Worm (Caenorhabditis elegans) whole organism, late embryonic: ENCODE results near the gene K07F5.12.

Experiments
- F13H6.1 ChIP-seq: sonication (generic microtip); optimal IDR thresholded peaks from 2 replicates; lab custom pipeline; 2016; ENCODE audit warnings: missing genetic modification characterization, missing compliant biosample characterization
- T23F11.4 ChIP-seq: fragments of 200-800 bp; sonication (Bioruptor generic); optimal IDR thresholded peaks from 2 replicates; lab custom pipeline; 2018; ENCODE audit warnings: mild to moderate bottlenecking, missing genetic modification characterization, missing compliant biosample characterization
- Y22D7AL.16 ChIP-seq: sonication (generic microtip); optimal IDR thresholded peaks from 2 replicates; lab custom pipeline; 2016; ENCODE audit warnings: missing genetic modification characterization, missing compliant biosample characterization
- ahr-1 ChIP-seq: sonication (generic microtip); optimal IDR thresholded peaks from 2 replicates; lab custom pipeline; 2016; ENCODE audit warnings: missing genetic modification characterization, missing compliant biosample characterization
- ama-1 ChIP-seq: fragments of 150-350 bp; optimal IDR thresholded peaks from 2 replicates; lab custom pipeline; 2014
- ceh-18 ChIP-seq: sonication (generic microtip); optimal IDR thresholded peaks from 2 replicates; lab custom pipeline; 2016; ENCODE audit warnings: missing genetic modification characterization, missing compliant biosample characterization
- ceh-19 ChIP-seq: fragments of 200-800 bp; sonication (Bioruptor generic); optimal IDR thresholded peaks from 2 replicates; lab custom pipeline; 2018; ENCODE audit warnings: mild to moderate bottlenecking, missing genetic modification characterization, missing compliant biosample characterization
- ceh-24 ChIP-seq: sonication (generic microtip); optimal IDR thresholded peaks from 2 replicates; lab custom pipeline; 2016; ENCODE audit warnings: mild to moderate bottlenecking, missing genetic modification characterization, missing compliant biosample characterization
- ceh-30 ChIP-seq: fragments of 150-350 bp; optimal IDR thresholded peaks from 2 replicates; lab custom pipeline; 2014; ENCODE audit warnings: missing biosample characterization, missing genetic modification characterization
- ceh-31 ChIP-seq: sonication (generic microtip); optimal IDR thresholded peaks from 2 replicates; lab custom pipeline; 2016; ENCODE audit warnings: missing genetic modification characterization, missing compliant biosample characterization
- ceh-34 ChIP-seq: sonication (generic microtip); optimal IDR thresholded peaks from 2 replicates; lab custom pipeline; 2016; ENCODE audit warnings: mild to moderate bottlenecking, missing genetic modification characterization, missing compliant biosample characterization
- ceh-48 ChIP-seq: sonication (generic microtip); optimal IDR thresholded peaks from 2 replicates; lab custom pipeline; 2016; ENCODE audit warnings: missing genetic modification characterization, inconsistent platforms, missing compliant biosample characterization
- ceh-9 ChIP-seq: sonication (generic microtip); optimal IDR thresholded peaks from 2 replicates; lab custom pipeline; 2016; ENCODE audit warnings: mild to moderate bottlenecking, missing genetic modification characterization, inconsistent platforms, missing compliant biosample characterization
- che-1 ChIP-seq: sonication (generic microtip); optimal IDR thresholded peaks from 2 replicates; lab custom pipeline; 2016; ENCODE audit warnings: mild to moderate bottlenecking, missing genetic modification characterization, missing compliant biosample characterization
- elt-2 ChIP-seq: sonication (generic microtip); optimal IDR thresholded peaks from 2 replicates; lab custom pipeline; 2016; ENCODE audit warnings: missing genetic modification reagents, missing genetic modification characterization, missing compliant biosample characterization
- elt-4 ChIP-seq: sonication (generic microtip); optimal IDR thresholded peaks from 2 replicates; lab custom pipeline; 2016; ENCODE audit warnings: missing genetic modification characterization, missing compliant biosample characterization
- ets-4 ChIP-seq: sonication (generic microtip); optimal IDR thresholded peaks from 2 replicates; lab custom pipeline; 2016; ENCODE audit warnings: missing genetic modification characterization, missing compliant biosample characterization
- hlh-13 ChIP-seq: fragments of 200-800 bp; sonication (Bioruptor generic); optimal IDR thresholded peaks from 2 replicates; lab custom pipeline; 2018; ENCODE audit warnings: mild to moderate bottlenecking, missing genetic modification characterization, missing compliant biosample characterization
- hlh-15 ChIP-seq: sonication (generic microtip); optimal IDR thresholded peaks from 2 replicates; lab custom pipeline; 2016; ENCODE audit warnings: missing genetic modification characterization, missing compliant biosample characterization
- hlh-6 ChIP-seq: sonication (generic microtip); optimal IDR thresholded peaks from 2 replicates; lab custom pipeline; 2016; ENCODE audit warnings: missing genotype, missing genetic modification characterization, missing compliant biosample characterization
- hlh-8 ChIP-seq: sonication (generic microtip); optimal IDR thresholded peaks from 2 replicates; lab custom pipeline; 2016; ENCODE audit warnings: missing genotype, missing genetic modification characterization, missing compliant biosample characterization
- lim-6 ChIP-seq: sonication (generic microtip); optimal IDR thresholded peaks from 2 replicates; lab custom pipeline; 2016; ENCODE audit warnings: missing genetic modification characterization, missing compliant biosample characterization
- lin-11 ChIP-seq: fragments of 200-800 bp; sonication (Bioruptor generic); optimal IDR thresholded peaks from 2 replicates; lab custom pipeline; 2018; ENCODE audit warnings: mild to moderate bottlenecking, missing genetic modification characterization, missing compliant biosample characterization
- mec-3 ChIP-seq: sonication (generic microtip); optimal IDR thresholded peaks from 2 replicates; lab custom pipeline; 2016; ENCODE audit warnings: borderline replicate concordance, missing genetic modification characterization, missing compliant biosample characterization
- nfya-1 ChIP-seq: sonication (generic microtip); optimal IDR thresholded peaks from 2 replicates; lab custom pipeline; 2017; ENCODE audit warnings: missing genetic modification characterization, mild to moderate bottlenecking, missing compliant biosample characterization, antibody characterized with exemption, moderate library complexity
- odd-2 ChIP-seq: sonication (generic microtip); optimal IDR thresholded peaks from 2 replicates; lab custom pipeline; 2017; ENCODE audit warnings: antibody characterized with exemption, mild to moderate bottlenecking, missing genetic modification characterization, missing compliant biosample characterization
- pat-9 ChIP-seq: fragments of 200-800 bp; sonication (Bioruptor generic); optimal IDR thresholded peaks from 2 replicates; lab custom pipeline; 2018; ENCODE audit warnings: mild to moderate bottlenecking, missing genetic modification characterization, moderate library complexity, missing compliant biosample characterization
- pax-1 ChIP-seq: fragments of 150-350 bp; optimal IDR thresholded peaks from 2 replicates; lab custom pipeline; 2014; ENCODE audit warnings: missing biosample characterization, missing genetic modification characterization
- pqm-1 ChIP-seq: sonication (generic microtip); optimal IDR thresholded peaks from 2 replicates; lab custom pipeline; 2016; ENCODE audit warnings: missing genetic modification characterization, missing compliant biosample characterization
- pros-1 ChIP-seq: fragments of 150-350 bp; optimal IDR thresholded peaks from 2 replicates; lab custom pipeline; 2014; ENCODE audit warnings: missing biosample characterization, missing genetic modification reagents, missing genetic modification characterization
- rnt-1 ChIP-seq: sonication (generic microtip); optimal IDR thresholded peaks from 2 replicates; lab custom pipeline; 2016; ENCODE audit warnings: missing genetic modification characterization, missing compliant biosample characterization
- sdc-2 ChIP-seq: sonication (generic microtip); optimal IDR thresholded peaks from 2 replicates; lab custom pipeline; 2016; ENCODE audit warnings: missing genotype, missing genetic modification characterization, missing compliant biosample characterization
- sox-2 ChIP-seq: fragments of 200-800 bp; sonication (Bioruptor generic); IDR thresholded peaks from 2 replicates; pipeline ENCODE4 v1.3.6; 2022; ENCODE audit warnings: missing genetic modification reagents, missing genetic modification characterization, missing compliant biosample characterization
- unc-42 ChIP-seq: sonication (generic microtip); optimal IDR thresholded peaks from 2 replicates; lab custom pipeline; 2016; ENCODE audit warnings: missing genotype, missing genetic modification characterization, missing compliant biosample characterization
- unc-55 ChIP-seq: sonication (generic microtip); optimal IDR thresholded peaks from 2 replicates; lab custom pipeline; 2017; ENCODE audit warnings: missing biosample characterization, missing genetic modification reagents, missing genetic modification characterization
- zip-5 ChIP-seq: sonication (generic microtip); optimal IDR thresholded peaks from 2 replicates; lab custom pipeline; 2016; ENCODE audit warnings: missing genetic modification characterization, missing compliant biosample characterization
- ztf-16 ChIP-seq: sonication (generic microtip); optimal IDR thresholded peaks from 2 replicates; lab custom pipeline; 2017; ENCODE audit warnings: missing genetic modification characterization, missing compliant biosample characterization

The K07F5.12 gene

ce11 chrIV:9867915-9868314 lies 12.1 kb downstream of the K07F5.12 start:
- TF ChIP-seq lin-11 (no peak), ceh-19 (GFP tag; lab: Kevin White, UChicago) (no peak), elt-2 (tag; lab: Kevin White, UChicago) (no peak), ama-1 (lab: Kevin White, UChicago) (no peak), hlh-6 (tag; lab: Kevin White, UChicago) (no peak), hlh-15 (no peak), pax-1 (tag; lab: Kevin White, UChicago) (no peak), elt-4 (no peak), Y22D7AL.16 (no peak), F13H6.1 (tag; lab: Kevin White, UChicago) (no peak)

- no peak for TF ChIP-seq unc-55 (GFP tag; lab: Kevin White, UChicago)
- no peak for TF ChIP-seq ceh-9 (tag; lab: Kevin White, UChicago)
- no peak for TF ChIP-seq rnt-1 (tag; lab: Kevin White, UChicago)
- TF ChIP-seq zip-5 (tag; lab: Kevin White, UChicago) = no peak
- TF ChIP-seq ztf-16 (tag; lab: Kevin White, UChicago) = no peak
- no peak for TF ChIP-seq nfya-1 (tag; lab: Kevin White, UChicago)
- no peak for TF ChIP-seq ceh-24 (tag; lab: Kevin White, UChicago)
- no peak for TF ChIP-seq hlh-8 (tag; lab: Kevin White, UChicago)
- no peak for TF ChIP-seq hlh-13
- TF ChIP-seq ceh-30 (tag; lab: Kevin White, UChicago) = no peak
- no peak for TF ChIP-seq pat-9
- TF ChIP-seq sdc-2 (tag; lab: Kevin White, UChicago) = no peak
- TF ChIP-seq ets-4 (tag; lab: Kevin White, UChicago) = no peak
- TF ChIP-seq pqm-1 (tag; lab: Kevin White, UChicago) = no peak
- no peak for TF ChIP-seq sox-2 (GFP tag; lab: Robert Waterston, UW)
- TF ChIP-seq T23F11.4 (GFP tag; lab: Kevin White, UChicago) = no peak
- TF ChIP-seq elt-4 = no peak
- no peak for TF ChIP-seq odd-2 (tag; lab: Kevin White, UChicago)
Measured at ce11 chrIV:9869344-9869743, 13.5 kb downstream of the K07F5.12 start.

- TF ChIP-seq Y22D7AL.16 (no peak), ceh-9 (tag; lab: Kevin White, UChicago) (no peak), ceh-18 (tag; lab: Kevin White, UChicago) (no peak), ceh-24 (tag; lab: Kevin White, UChicago) (no peak), elt-4 (no peak)
- TF ChIP-seq, all 69 proteins: peak for 0
Measured at ce11 chrIV:9872210-9872609, 16.4 kb downstream of the K07F5.12 start.

ce11 chrIV:9872786-9873185 lies 17.0 kb downstream of the K07F5.12 start:
- TF ChIP-seq sdc-2 (tag; lab: Kevin White, UChicago) (no peak), pros-1 (no peak), mec-3 (tag; lab: Kevin White, UChicago) (no peak), ceh-34 (tag; lab: Kevin White, UChicago) (no peak), lim-6 (tag; lab: Kevin White, UChicago) (no peak), ceh-48 (tag; lab: Kevin White, UChicago) (no peak), odd-2 (tag; lab: Kevin White, UChicago) (no peak), unc-42 (no peak), ahr-1 (no peak), che-1 (tag; lab: Kevin White, UChicago) (no peak), ceh-19 (GFP tag; lab: Kevin White, UChicago) (no peak), ceh-31 (tag; lab: Kevin White, UChicago) (no peak)
